Fruit fly (Drosophila melanogaster) whole organism, embryonic: ENCODE results near the gene Arpc5.
A peak's percentile ranks its signal among the peaks of the same experiment; 100 is the strongest.

Experiments
- Atf-2 ChIP-seq: fragments of 200-800 bp; sonication (Bioruptor generic); optimal IDR thresholded peaks from 2 replicates; lab custom pipeline; 2016; ENCODE audit warnings: missing biosample characterization, missing genetic modification characterization
- B-H2 ChIP-seq: fragments of 200-800 bp; sonication (Bioruptor generic); optimal IDR thresholded peaks from 2 replicates; lab custom pipeline; 2018; ENCODE audit warnings: missing biosample characterization, mild to moderate bottlenecking, missing genetic modification characterization
- C15 ChIP-seq: fragments of 200-800 bp; sonication (Bioruptor generic); IDR thresholded peaks from 3 replicates; pipeline ENCODE4 v1.3.6; 2022; ENCODE audit warnings: missing biosample characterization, missing genetic modification characterization
- CG1024 ChIP-seq: fragments of 200-800 bp; sonication (Bioruptor generic); IDR thresholded peaks from 2 replicates; pipeline ENCODE4 v1.3.6; 2022; ENCODE audit warnings: missing biosample characterization, missing genetic modification characterization
- CG10321 ChIP-seq: fragments of 200-800 bp; sonication (Bioruptor generic); IDR thresholded peaks from 2 replicates; pipeline ENCODE4 v1.3.6; 2022; ENCODE audit warnings: missing biosample characterization, missing genetic modification characterization
- CG10431 ChIP-seq: fragments of 200-800 bp; sonication (Bioruptor generic); optimal IDR thresholded peaks from 3 replicates; lab custom pipeline; 2018; ENCODE audit warnings: missing biosample characterization, mild to moderate bottlenecking, missing genetic modification characterization
- CG10462 ChIP-seq: fragments of 200-800 bp; sonication (Bioruptor generic); optimal IDR thresholded peaks from 2 replicates; lab custom pipeline; 2016; ENCODE audit warnings: missing biosample characterization, missing genetic modification characterization
- CG11093 ChIP-seq: fragments of 200-800 bp; sonication (Bioruptor generic); IDR thresholded peaks from 3 replicates; pipeline ENCODE4 v1.3.6; 2022; ENCODE audit warnings: missing biosample characterization, missing genetic modification characterization
- CG12236 ChIP-seq: fragments of 200-800 bp; sonication (Bioruptor generic); optimal IDR thresholded peaks from 2 replicates; lab custom pipeline; 2016; ENCODE audit warnings: missing biosample characterization, missing genetic modification characterization
- CG1602 ChIP-seq: fragments of 200-800 bp; sonication (Bioruptor generic); optimal IDR thresholded peaks from 3 replicates; lab custom pipeline; 2016; ENCODE audit warnings: missing biosample characterization, missing genetic modification characterization
- CG16815 ChIP-seq: fragments of 200-800 bp; sonication (Bioruptor generic); optimal IDR thresholded peaks from 3 replicates; lab custom pipeline; 2017; ENCODE audit warnings: missing biosample characterization, mild to moderate bottlenecking, missing genetic modification characterization
- CG18011 ChIP-seq: fragments of 200-800 bp; sonication (Bioruptor generic); optimal IDR thresholded peaks from 2 replicates; lab custom pipeline; 2017; ENCODE audit warnings: missing biosample characterization, missing genetic modification characterization, mild to moderate bottlenecking, moderate library complexity, missing genotype
- CG18476 ChIP-seq: fragments of 200-800 bp; sonication (Bioruptor generic); optimal IDR thresholded peaks from 2 replicates; lab custom pipeline; 2016; ENCODE audit warnings: missing biosample characterization, mild to moderate bottlenecking, missing genetic modification characterization
- CG2678 ChIP-seq: fragments of 200-800 bp; sonication (Bioruptor generic); optimal IDR thresholded peaks from 3 replicates; lab custom pipeline; 2019; ENCODE audit warnings: missing biosample characterization, mild to moderate bottlenecking, missing genetic modification characterization, moderate library complexity
- CG31441 ChIP-seq: fragments of 200-800 bp; sonication (Bioruptor generic); IDR thresholded peaks from 2 replicates; pipeline ENCODE4 v1.3.6; 2022; ENCODE audit warnings: missing biosample characterization, missing genetic modification characterization
- CG33557 ChIP-seq: fragments of 200-800 bp; sonication (Bioruptor generic); optimal IDR thresholded peaks from 2 replicates; lab custom pipeline; 2019; ENCODE audit warnings: missing biosample characterization, mild to moderate bottlenecking, missing genetic modification characterization, moderate library complexity
- CG4282 ChIP-seq: fragments of 200-800 bp; sonication (Bioruptor generic); optimal IDR thresholded peaks from 2 replicates; lab custom pipeline; 2016; ENCODE audit warnings: missing biosample characterization, missing genetic modification characterization
- CG7357 ChIP-seq: fragments of 200-800 bp; sonication (Bioruptor generic); IDR thresholded peaks from 3 replicates; pipeline ENCODE4 v1.3.6; 2022; ENCODE audit warnings: missing biosample characterization, missing genetic modification characterization
- CG7786 ChIP-seq: fragments of 200-800 bp; sonication (Bioruptor generic); optimal IDR thresholded peaks from 2 replicates; lab custom pipeline; 2016; ENCODE audit warnings: missing biosample characterization, missing genetic modification characterization
- CG7839 ChIP-seq: fragments of 200-800 bp; sonication (Bioruptor generic); optimal IDR thresholded peaks from 3 replicates; lab custom pipeline; 2018; ENCODE audit warnings: missing biosample characterization, mild to moderate bottlenecking, missing genetic modification characterization, moderate library complexity
- CG7987 ChIP-seq: fragments of 200-800 bp; sonication (Bioruptor generic); optimal IDR thresholded peaks from 2 replicates; lab custom pipeline; 2018; ENCODE audit warnings: missing biosample characterization, mild to moderate bottlenecking, missing genetic modification characterization, moderate library complexity
- CG8478 ChIP-seq: fragments of >200 bp; optimal IDR thresholded peaks from 2 replicates; lab custom pipeline; 2018
- Deaf1 ChIP-seq: fragments of 200-800 bp; optimal IDR thresholded peaks from 3 replicates; lab custom pipeline; 2019; ENCODE audit warnings: missing biosample characterization, mild to moderate bottlenecking, missing genetic modification characterization, moderate library complexity
- Dfd ChIP-seq, 2 experiments: fragments of >200 bp; optimal IDR thresholded peaks; 2 replicates each; lab custom pipeline; 2017; ENCODE audit warnings: missing biosample characterization in 2 of 2, missing genetic modification characterization in 2 of 2
- E2f2 ChIP-seq: fragments of 200-800 bp; sonication (Bioruptor generic); IDR thresholded peaks from 2 replicates; pipeline ENCODE4 v1.3.6; 2022; ENCODE audit warnings: missing biosample characterization, missing genetic modification characterization
- Ets65A ChIP-seq: fragments of 200-800 bp; sonication (Bioruptor generic); peaks from one replicate; lab custom pipeline; 2016; ENCODE audit warnings: missing biosample characterization, missing genetic modification characterization
- HmgD ChIP-seq: fragments of 200-800 bp; sonication (Bioruptor generic); optimal IDR thresholded peaks from 3 replicates; lab custom pipeline; 2016; ENCODE audit warnings: missing biosample characterization, missing genetic modification characterization
- Meics ChIP-seq: fragments of 200-800 bp; sonication (Bioruptor generic); optimal IDR thresholded peaks from 2 replicates; lab custom pipeline; 2017; ENCODE audit warnings: missing biosample characterization, mild to moderate bottlenecking, missing genetic modification characterization
- NfI ChIP-seq: fragments of 200-800 bp; sonication (Bioruptor generic); optimal IDR thresholded peaks from 3 replicates; lab custom pipeline; 2018; ENCODE audit warnings: missing biosample characterization, mild to moderate bottlenecking, missing genetic modification characterization, moderate library complexity
- Optix ChIP-seq: fragments of 200-800 bp; sonication (Bioruptor generic); IDR thresholded peaks from 3 replicates; pipeline ENCODE4 v1.3.6; 2022; ENCODE audit warnings: missing biosample characterization, missing genetic modification characterization
- Pdp1 ChIP-seq, 2 experiments: fragments of 200-800 bp; sonication (Bioruptor generic); optimal IDR thresholded peaks; 3 replicates each; lab custom pipeline; 2016; ENCODE audit warnings: missing biosample characterization in 2 of 2, missing genetic modification characterization in 2 of 2, mild to moderate bottlenecking in 1 of 2, moderate library complexity in 1 of 2
- chn ChIP-seq: fragments of 200-800 bp; sonication (Bioruptor generic); optimal IDR thresholded peaks from 2 replicates; lab custom pipeline; 2016; ENCODE audit warnings: missing biosample characterization, missing genetic modification characterization
- disco-r ChIP-seq: fragments of 200-800 bp; sonication (Bioruptor generic); optimal IDR thresholded peaks from 2 replicates; lab custom pipeline; 2016; ENCODE audit warnings: missing biosample characterization, missing genetic modification characterization
- ems ChIP-seq: fragments of 200-800 bp; sonication (Bioruptor generic); optimal IDR thresholded peaks from 3 replicates; lab custom pipeline; 2016; ENCODE audit warnings: missing biosample characterization, missing genetic modification characterization
- eve ChIP-seq, 2 experiments: fragments of >200 bp; optimal IDR thresholded peaks; 2 replicates each; lab custom pipeline; 2017; ENCODE audit warnings: missing biosample characterization in 2 of 2, missing genetic modification characterization in 2 of 2
- eyg ChIP-seq: fragments of 200-800 bp; sonication (Bioruptor generic); optimal IDR thresholded peaks from 3 replicates; lab custom pipeline; 2016; ENCODE audit warnings: missing biosample characterization, missing genetic modification characterization
- gce ChIP-seq: fragments of 200-800 bp; sonication (Bioruptor generic); IDR thresholded peaks from 3 replicates; pipeline ENCODE4 v1.3.6; 2022; ENCODE audit warnings: missing biosample characterization, missing genetic modification characterization
- hkb ChIP-seq, 2 experiments: fragments of 200-800 bp in 1 of 2; fragments of >200 bp in 1 of 2; sonication (Bioruptor generic) in 1 of 2; IDR thresholded peaks in 1 of 2; optimal IDR thresholded peaks in 1 of 2; 2 replicates each; pipeline versions ENCODE4 v1.3.6 to Lab custom; 2017 to 2022; ENCODE audit warnings: missing biosample characterization in 1 of 2, missing genetic modification characterization in 1 of 2
- klu ChIP-seq: fragments of 200-800 bp; sonication (Bioruptor generic); IDR thresholded peaks from 2 replicates; pipeline ENCODE4 v1.3.6; 2022; ENCODE audit warnings: missing biosample characterization, missing genetic modification characterization
- nerfin-2 ChIP-seq: fragments of 200-800 bp; sonication (Bioruptor generic); IDR thresholded peaks from 2 replicates; pipeline ENCODE4 v1.3.6; 2022; ENCODE audit warnings: missing biosample characterization, missing genetic modification characterization; ENCODE audit not compliant: partially characterized antibody
- pita ChIP-seq: fragments of 200-800 bp; sonication (Bioruptor generic); optimal IDR thresholded peaks from 2 replicates; lab custom pipeline; 2017; ENCODE audit warnings: missing biosample characterization, mild to moderate bottlenecking, missing genetic modification characterization
- prd ChIP-seq, 3 experiments: fragments of >200 bp in 2 of 3; fragments of 200-800 bp in 1 of 3; sonication (Bioruptor generic) in 1 of 3; optimal IDR thresholded peaks in 2 of 3; IDR thresholded peaks in 1 of 3; 2 replicates in 2 of 3; 3 replicates in 1 of 3; pipeline versions ENCODE4 v1.3.6 to Lab custom; 2017 to 2022; ENCODE audit warnings: missing biosample characterization in 1 of 3, missing genetic modification characterization in 1 of 3
- ro ChIP-seq: fragments of 200-800 bp; sonication (Bioruptor generic); IDR thresholded peaks from 2 replicates; pipeline ENCODE4 v1.3.6; 2022; ENCODE audit warnings: missing biosample characterization, missing genetic modification characterization
- sens ChIP-seq: fragments of 200-800 bp; sonication (Bioruptor generic); peaks from one replicate; lab custom pipeline; 2016; ENCODE audit warnings: missing biosample characterization, missing genetic modification characterization
- sob ChIP-seq: fragments of 200-800 bp; sonication (Bioruptor generic); IDR thresholded peaks from 2 replicates; pipeline ENCODE4 v1.3.6; 2022; ENCODE audit warnings: missing biosample characterization, missing genetic modification characterization
- stwl ChIP-seq: fragments of 200-800 bp; sonication (Bioruptor generic); optimal IDR thresholded peaks from 3 replicates; lab custom pipeline; 2018; ENCODE audit warnings: missing biosample characterization, mild to moderate bottlenecking, missing genetic modification characterization, moderate library complexity
- tin ChIP-seq: fragments of 200-800 bp; sonication (Bioruptor generic); optimal IDR thresholded peaks from 3 replicates; lab custom pipeline; 2016; ENCODE audit warnings: missing biosample characterization, missing genetic modification characterization
- tx ChIP-seq: fragments of 200-800 bp; sonication (Bioruptor generic); optimal IDR thresholded peaks from 2 replicates; lab custom pipeline; 2016; ENCODE audit warnings: missing biosample characterization, missing genetic modification characterization
- zf30C ChIP-seq: fragments of 200-800 bp; sonication (Bioruptor generic); optimal IDR thresholded peaks from 3 replicates; lab custom pipeline; 2018; ENCODE audit warnings: missing biosample characterization, mild to moderate bottlenecking, missing genetic modification characterization
- zfh2 ChIP-seq: fragments of 200-800 bp; sonication (Bioruptor generic); optimal IDR thresholded peaks from 2 replicates; lab custom pipeline; 2016; ENCODE audit warnings: missing biosample characterization, missing genetic modification characterization

Gene Arpc5

dm6 chr2L:2584461-2585056 is 4.5 kb downstream of the Arpc5 start (continued):
- TF ChIP-seq Deaf1 (tag; lab: Kevin White, UChicago) (no peak), CG18476 (no peak), CG33557 (GFP tag; lab: Kevin White, UChicago) (no peak), CG8478 (lab: Kevin White, UChicago) (no peak), sens (GFP tag; lab: Kevin White, UChicago) (peak; percentile 32), CG7987 (GFP tag; lab: Kevin White, UChicago) (no peak), hkb (optimal IDR thresholded peaks at IDR 0.05; lab: Kevin White, UChicago) (no peak), hkb (GFP tag; IDR thresholded peaks at IDR 0.05; lab: Robert Waterston, UW) (0 out of 2 replicates have a peak, but pooled peaks have one; percentile 16), Atf-2 (no peak), CG10321 (no peak), B-H2 (GFP tag; lab: Kevin White, UChicago) (no peak), CG11093 (GFP tag; lab: Robert Waterston, UW) (peak; percentile 6; the same call in 1 of the 3 replicates), CG4282 (GFP tag; lab: Kevin White, UChicago) (no peak), CG10431 (GFP tag; lab: Kevin White, UChicago) (no peak), CG10462 (GFP tag; lab: Kevin White, UChicago) (no peak), sob (GFP tag; lab: Robert Waterston, UW) (no peak), Ets65A (GFP tag; lab: Kevin White, UChicago) (no peak), Pdp1 (GFP tag; optimal IDR thresholded peaks at IDR 0.05; lab: Kevin White, UChicago) (peak in 1 of 2 experiments; percentile 89), gce (GFP tag; lab: Robert Waterston, UW) (no peak), E2f2 (GFP tag; lab: Robert Waterston, UW) (no peak), chn (GFP tag; lab: Kevin White, UChicago) (no peak), zf30C (peak; percentile 54), CG7357 (no peak), CG16815 (GFP tag; lab: Kevin White, UChicago) (no peak), Optix (GFP tag; lab: Robert Waterston, UW) (no peak), CG31441 (GFP tag; lab: Robert Waterston, UW) (no peak), stwl (tag; lab: Kevin White, UChicago) (no peak)

- TF ChIP-seq zfh2: peak; percentile 71
- peak; percentile 55 for TF ChIP-seq NfI
- TF ChIP-seq CG1602 (GFP tag; lab: Kevin White, UChicago): peak; percentile 28
- no peak for TF ChIP-seq eve (GFP tag; optimal IDR thresholded peaks at IDR 0.05; lab: Kevin White, UChicago)
- TF ChIP-seq chn (GFP tag; lab: Kevin White, UChicago): peak; percentile 53
- TF ChIP-seq CG11093 (GFP tag; lab: Robert Waterston, UW): no peak
- TF ChIP-seq CG18011 (GFP tag; lab: Kevin White, UChicago): peak; percentile 18
- TF ChIP-seq nerfin-2 (GFP tag; lab: Robert Waterston, UW): peak; percentile 64
- TF ChIP-seq eyg: no peak
- no peak for TF ChIP-seq prd (optimal IDR thresholded peaks at IDR 0.05; lab: Kevin White, UChicago)
- TF ChIP-seq prd (GFP tag; IDR thresholded peaks at IDR 0.05; lab: Robert Waterston, UW): peak; percentile 60
- TF ChIP-seq klu (GFP tag; lab: Robert Waterston, UW): no peak
- TF ChIP-seq Meics (GFP tag; lab: Kevin White, UChicago): peak; percentile 35
- no peak for TF ChIP-seq ro (GFP tag; lab: Robert Waterston, UW)
- TF ChIP-seq CG7786: peak; percentile 60
- TF ChIP-seq tin: peak; percentile 58
- no peak for TF ChIP-seq CG2678
- TF ChIP-seq ems: peak; percentile 58
- peak; percentile 99 for TF ChIP-seq stwl (tag; lab: Kevin White, UChicago)
- peak; percentile 14 for TF ChIP-seq tx (GFP tag; lab: Kevin White, UChicago)
- no peak for TF ChIP-seq CG12236 (GFP tag; lab: Kevin White, UChicago)
- no peak for TF ChIP-seq Dfd (GFP tag; optimal IDR thresholded peaks at IDR 0.05; lab: Kevin White, UChicago)
- TF ChIP-seq disco-r (GFP tag; lab: Kevin White, UChicago): peak; percentile 49
- TF ChIP-seq CG1024 (GFP tag; lab: Robert Waterston, UW): no peak
- TF ChIP-seq C15 (GFP tag; lab: Robert Waterston, UW): no peak
- no peak for TF ChIP-seq pita (GFP tag; lab: Kevin White, UChicago)
- TF ChIP-seq HmgD (GFP tag; lab: Kevin White, UChicago): peak; percentile 96
- no peak for TF ChIP-seq CG7839
Measured at dm6 chr2L:2585285-2585684, 5.2 kb downstream of the Arpc5 start, which contains the start of gene Drp1. TSS of gene Drp1 (minus strand) at chr2L:2585430.
